Worm (Caenorhabditis elegans) whole organism, mixed stage, embryonic: ENCODE measurements around the gene nfx-1.
A peak's percentile ranks its signal among the peaks of the same experiment; 100 is the strongest.

Experiments used
- M03D4.4 ChIP-seq: sonication (generic microtip); optimal IDR thresholded peaks from 2 replicates; lab custom pipeline; 2017; ENCODE audit warnings: mild to moderate bottlenecking, missing genetic modification characterization, missing compliant biosample characterization
- bed-3 ChIP-seq: fragments of 200-800 bp; sonication (Bioruptor generic); optimal IDR thresholded peaks from 3 replicates; lab custom pipeline; 2018; ENCODE audit warnings: mild to moderate bottlenecking, missing genetic modification characterization, moderate library complexity, missing compliant biosample characterization
- blmp-1 ChIP-seq: fragments of 150-350 bp; optimal IDR thresholded peaks from 2 replicates; lab custom pipeline; 2014; ENCODE audit warnings: missing biosample characterization, missing genetic modification characterization
- ceh-39 ChIP-seq: fragments of 150-350 bp; optimal IDR thresholded peaks from 2 replicates; lab custom pipeline; 2014; ENCODE audit warnings: missing biosample characterization, missing genetic modification characterization
- ceh-43 ChIP-seq: fragments of 200-800 bp; sonication (Bioruptor generic); optimal IDR thresholded peaks from 2 replicates; lab custom pipeline; 2018; ENCODE audit warnings: mild to moderate bottlenecking, missing genetic modification characterization, moderate library complexity, missing compliant biosample characterization
- ceh-83 ChIP-seq: fragments of 200-800 bp; sonication (Bioruptor generic); optimal IDR thresholded peaks from 2 replicates; lab custom pipeline; 2018; ENCODE audit warnings: mild to moderate bottlenecking, missing genetic modification characterization, missing compliant biosample characterization
- ces-1 ChIP-seq: fragments of 150-350 bp; optimal IDR thresholded peaks from 2 replicates; lab custom pipeline; 2014; ENCODE audit warnings: missing biosample characterization, missing genetic modification reagents, missing genetic modification characterization
- drap-1 ChIP-seq: fragments of 200-800 bp; sonication (Bioruptor generic); optimal IDR thresholded peaks from 3 replicates; lab custom pipeline; 2018; ENCODE audit warnings: mild to moderate bottlenecking, missing genetic modification characterization, missing compliant biosample characterization
- elt-1 ChIP-seq: sonication (generic microtip); optimal IDR thresholded peaks from 2 replicates; lab custom pipeline; 2017; ENCODE audit warnings: missing genetic modification characterization, mild to moderate bottlenecking, missing compliant biosample characterization, antibody characterized with exemption, moderate library complexity, borderline replicate concordance; ENCODE audit not compliant: insufficient read depth
- elt-3 ChIP-seq: fragments of 150-350 bp; optimal IDR thresholded peaks from 2 replicates; lab custom pipeline; 2014; ENCODE audit warnings: missing biosample characterization, missing genetic modification characterization
- flh-1 ChIP-seq: fragments of 200-800 bp; sonication (Bioruptor generic); optimal IDR thresholded peaks from 2 replicates; lab custom pipeline; 2018; ENCODE audit warnings: mild to moderate bottlenecking, missing genetic modification characterization, moderate library complexity, missing compliant biosample characterization
- ham-2 ChIP-seq: fragments of 200-800 bp; sonication (Bioruptor generic); optimal IDR thresholded peaks from 2 replicates; lab custom pipeline; 2018; ENCODE audit warnings: mild to moderate bottlenecking, missing genetic modification characterization, missing compliant biosample characterization
- hlh-1 ChIP-seq: fragments of 150-350 bp; optimal IDR thresholded peaks from 2 replicates; lab custom pipeline; 2014; ENCODE audit warnings: missing biosample characterization, missing genetic modification reagents, missing genetic modification characterization
- lin-32 ChIP-seq: fragments of 200-800 bp; sonication (Bioruptor generic); optimal IDR thresholded peaks from 2 replicates; lab custom pipeline; 2018; ENCODE audit warnings: mild to moderate bottlenecking, missing genetic modification characterization, missing compliant biosample characterization
- lsy-2 ChIP-seq: fragments of 150-350 bp; optimal IDR thresholded peaks from 2 replicates; lab custom pipeline; 2014; ENCODE audit warnings: missing biosample characterization, missing genetic modification characterization
- mab-5 ChIP-seq: fragments of 150-350 bp; optimal IDR thresholded peaks from 2 replicates; lab custom pipeline; 2014; ENCODE audit warnings: missing biosample characterization, missing genetic modification characterization
- mep-1 ChIP-seq: fragments of 150-350 bp; optimal IDR thresholded peaks from 2 replicates; lab custom pipeline; 2017; ENCODE audit warnings: missing biosample characterization, missing genetic modification reagents, missing genetic modification characterization, inconsistent platforms
- mls-2 ChIP-seq: sonication (generic microtip); optimal IDR thresholded peaks from 2 replicates; lab custom pipeline; 2016; ENCODE audit warnings: mild to moderate bottlenecking, missing genetic modification characterization, moderate library complexity, missing compliant biosample characterization
- nhr-12 ChIP-seq: fragments of 150-350 bp; optimal IDR thresholded peaks from 2 replicates; lab custom pipeline; 2014; ENCODE audit warnings: missing biosample characterization, missing genetic modification characterization
- nhr-2 ChIP-seq: fragments of 150-350 bp; optimal IDR thresholded peaks from 2 replicates; lab custom pipeline; 2014; ENCODE audit warnings: missing biosample characterization, missing genetic modification characterization
- nhr-237 ChIP-seq: fragments of 150-350 bp; optimal IDR thresholded peaks from 2 replicates; lab custom pipeline; 2014; ENCODE audit warnings: missing biosample characterization, missing genetic modification characterization
- nhr-28 ChIP-seq: fragments of 150-350 bp; optimal IDR thresholded peaks from 2 replicates; lab custom pipeline; 2014; ENCODE audit warnings: missing biosample characterization, missing genetic modification characterization
- nhr-76 ChIP-seq: sonication (generic microtip); optimal IDR thresholded peaks from 2 replicates; lab custom pipeline; 2017; ENCODE audit warnings: missing biosample characterization, missing genetic modification characterization
- sem-2 ChIP-seq: fragments of 200-800 bp; sonication (Bioruptor generic); optimal IDR thresholded peaks from 2 replicates; lab custom pipeline; 2018; ENCODE audit warnings: mild to moderate bottlenecking, missing genetic modification characterization, missing compliant biosample characterization
- snpc-4 ChIP-seq: fragments of 150-350 bp; optimal IDR thresholded peaks from 2 replicates; lab custom pipeline; 2014; ENCODE audit warnings: missing biosample characterization, missing genetic modification characterization
- sptf-1 ChIP-seq: sonication (generic microtip); optimal IDR thresholded peaks from 2 replicates; lab custom pipeline; 2017; ENCODE audit warnings: mild to moderate bottlenecking, missing genetic modification characterization, moderate library complexity, missing compliant biosample characterization
- tbx-8 ChIP-seq: fragments of 200-800 bp; sonication (Bioruptor generic); optimal IDR thresholded peaks from 2 replicates; lab custom pipeline; 2018; ENCODE audit warnings: mild to moderate bottlenecking, missing genetic modification characterization, moderate library complexity, missing compliant biosample characterization
- unc-120 ChIP-seq: sonication (generic microtip); optimal IDR thresholded peaks from 2 replicates; lab custom pipeline; 2017; ENCODE audit warnings: missing genetic modification characterization, missing compliant biosample characterization; ENCODE audit not compliant: poor library complexity, severe bottlenecking
- unc-39 ChIP-seq: fragments of 150-350 bp; optimal IDR thresholded peaks from 2 replicates; lab custom pipeline; 2014; ENCODE audit warnings: missing biosample characterization, missing genetic modification characterization
- unc-62 ChIP-seq: fragments of 150-350 bp; optimal IDR thresholded peaks from 2 replicates; lab custom pipeline; 2014; ENCODE audit warnings: missing biosample characterization, missing genetic modification reagents, missing genetic modification characterization
- zip-8 ChIP-seq: fragments of 150-350 bp; optimal IDR thresholded peaks from 2 replicates; lab custom pipeline; 2014; ENCODE audit warnings: missing biosample characterization, missing genetic modification characterization
- ztf-11 ChIP-seq: fragments of 150-350 bp; optimal IDR thresholded peaks from 2 replicates; lab custom pipeline; 2014; ENCODE audit warnings: missing biosample characterization, missing genetic modification characterization

nfx-1 gene

ce11 chrIII:6405121-6405520, 29.9 kb downstream of the nfx-1 start:
- TF ChIP-seq mab-5 = peak; percentile 30
- no peak for TF ChIP-seq mls-2 (tag; lab: Kevin White, UChicago)
- TF ChIP-seq bed-3 (GFP tag; lab: Kevin White, UChicago) = no peak
- no peak for TF ChIP-seq ces-1 (GFP tag; lab: Kevin White, UChicago)
- TF ChIP-seq elt-1 (tag; lab: Kevin White, UChicago) = no peak
- TF ChIP-seq M03D4.4 = no peak
- no peak for TF ChIP-seq drap-1 (GFP tag; lab: Kevin White, UChicago)
- peak; percentile 66 for TF ChIP-seq unc-120 (tag; lab: Kevin White, UChicago)
- TF ChIP-seq nhr-76 = no peak
- no peak for TF ChIP-seq snpc-4 (tag; lab: Kevin White, UChicago)
- TF ChIP-seq sptf-1 (tag; lab: Kevin White, UChicago) = no peak
- no peak for TF ChIP-seq ceh-83 (GFP tag; lab: Kevin White, UChicago)
- peak; percentile 88 for TF ChIP-seq unc-62 (GFP tag; lab: Kevin White, UChicago)
- no peak for TF ChIP-seq sem-2 (GFP tag; lab: Kevin White, UChicago)
- no peak for TF ChIP-seq zip-8 (tag; lab: Kevin White, UChicago)
- TF ChIP-seq hlh-1 (tag; lab: Kevin White, UChicago) = peak; percentile 94
- TF ChIP-seq elt-3 (tag; lab: Kevin White, UChicago) = no peak

- no peak for TF ChIP-seq flh-1 (GFP tag; lab: Kevin White, UChicago)
- no peak for TF ChIP-seq M03D4.4
- no peak for TF ChIP-seq ceh-83 (GFP tag; lab: Kevin White, UChicago)
- TF ChIP-seq nhr-2 = no peak
Observed at ce11 chrIII:6406829-6407228, 31.6 kb downstream of the nfx-1 start, which contains the start of gene let-756. TSS of gene let-756 (plus strand) at chrIII:6407129.

ce11 chrIII:6411430-6411829, 36.3 kb downstream of the nfx-1 start:
- TF ChIP-seq tbx-8 (GFP tag; lab: Kevin White, UChicago) (no peak), sem-2 (GFP tag; lab: Kevin White, UChicago) (no peak), blmp-1 (no peak), nhr-2 (no peak), mab-5 (no peak), lin-32 (no peak), mep-1 (no peak), unc-39 (no peak), unc-120 (tag; lab: Kevin White, UChicago) (no peak), nhr-237 (tag; lab: Kevin White, UChicago) (no peak), bed-3 (GFP tag; lab: Kevin White, UChicago) (no peak)

ce11 chrIII:6411914-6412313, 36.7 kb downstream of the nfx-1 start, which contains the start of gene C05D11.5:
TSS of gene C05D11.5 (minus strand) at chrIII:6412014.
- no peak for TF ChIP-seq unc-62 (GFP tag; lab: Kevin White, UChicago)
- TF ChIP-seq nhr-2 = no peak
- no peak for TF ChIP-seq mls-2 (tag; lab: Kevin White, UChicago)

ce11 chrIII:6415306-6415973, 40.3 kb downstream of the nfx-1 start, which contains the start of gene nas-4:
TSS of gene nas-4 (minus strand) at chrIII:6415656.
- TF ChIP-seq unc-39 (no peak), ztf-11 (tag; lab: Kevin White, UChicago) (no peak), ceh-39 (tag; lab: Kevin White, UChicago) (no peak), lsy-2 (no peak), mab-5 (no peak), ceh-83 (GFP tag; lab: Kevin White, UChicago) (no peak)
- TF ChIP-seq, all 35 proteins: peak for 0

ce11 chrIII:6418254-6418653, 43.1 kb downstream of the nfx-1 start:
- TF ChIP-seq blmp-1 (no peak), mls-2 (tag; lab: Kevin White, UChicago) (no peak), bed-3 (GFP tag; lab: Kevin White, UChicago) (no peak), flh-1 (GFP tag; lab: Kevin White, UChicago) (no peak), drap-1 (GFP tag; lab: Kevin White, UChicago) (no peak), nhr-28 (tag; lab: Kevin White, UChicago) (no peak), unc-120 (tag; lab: Kevin White, UChicago) (no peak), mab-5 (no peak), ham-2 (GFP tag; lab: Kevin White, UChicago) (no peak), snpc-4 (tag; lab: Kevin White, UChicago) (no peak), elt-1 (tag; lab: Kevin White, UChicago) (no peak), ztf-11 (tag; lab: Kevin White, UChicago) (no peak), zip-8 (tag; lab: Kevin White, UChicago) (no peak), M03D4.4 (no peak), ceh-43 (GFP tag; lab: Kevin White, UChicago) (no peak), nhr-12 (tag; lab: Kevin White, UChicago) (no peak), sem-2 (GFP tag; lab: Kevin White, UChicago) (no peak), sptf-1 (tag; lab: Kevin White, UChicago) (no peak)
